Fruit fly (Drosophila melanogaster): ENCODE measurements around the gene CG33080.

The CG33080 gene

DNA sequence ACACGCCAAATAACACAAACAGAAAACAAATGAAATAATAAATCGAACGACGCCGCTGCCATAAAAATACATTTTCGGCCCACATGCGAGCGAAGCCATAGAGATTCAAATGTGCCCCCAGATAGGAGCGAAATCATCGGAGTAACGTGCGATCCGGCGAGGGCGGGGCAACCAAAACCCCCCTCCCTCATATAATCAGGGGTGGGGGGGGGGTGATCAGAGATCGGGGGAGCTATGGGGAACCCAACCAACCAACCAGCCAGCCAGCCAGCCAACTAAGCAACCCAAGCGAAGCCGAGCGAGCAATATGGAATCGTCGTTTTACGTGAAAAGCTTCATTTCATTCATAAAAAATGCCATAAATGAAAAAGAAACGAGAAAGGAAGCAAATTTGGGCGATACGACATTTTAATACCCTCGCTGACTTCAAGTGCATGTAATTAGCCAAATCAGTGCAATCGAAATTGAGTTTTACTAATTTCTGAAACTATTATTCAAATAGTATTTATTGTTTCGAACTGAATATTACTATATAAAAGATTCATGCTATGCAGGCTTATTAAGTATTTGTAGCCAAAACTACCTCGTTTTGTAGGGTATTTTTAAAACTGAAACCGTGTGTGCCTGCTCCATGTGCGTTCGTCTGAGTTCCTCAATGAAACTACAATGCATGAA is 17.6 kb downstream of the CG33080 start (continued):
- peak; percentile 36; the same call in 1 of the 2 replicates for TF ChIP-seq Ada2b (GFP tag; IDR thresholded peaks at IDR 0.05)
- peak; percentile 44 for TF ChIP-seq Hsf (GFP tag; optimal IDR thresholded peaks at IDR 0.05)
- TF ChIP-seq fd102C (GFP tag; optimal IDR thresholded peaks at IDR 0.05): no peak
- TF ChIP-seq Hand (GFP tag; optimal IDR thresholded peaks at IDR 0.05): no peak
- no peak for TF ChIP-seq Tbp (GFP tag; optimal IDR thresholded peaks at IDR 0.05)
- peak; percentile 46; the same call in 1 of the 2 replicates for TF ChIP-seq peb (GFP tag; IDR thresholded peaks at IDR 0.05)
- TF ChIP-seq CrebB (tag; optimal IDR thresholded peaks at IDR 0.05): peak; percentile 37
- TF ChIP-seq mld (GFP tag; IDR thresholded peaks at IDR 0.05; ENCODE audit: partially characterized antibody): no peak
- TF ChIP-seq CG11398 (GFP tag; optimal IDR thresholded peaks at IDR 0.05): no peak
- TF ChIP-seq z (GFP tag; IDR thresholded peaks at IDR 0.05): no peak
- peak; percentile 27 for TF ChIP-seq CG18476 (GFP tag; optimal IDR thresholded peaks at IDR 0.05)
- TF ChIP-seq Abd-B (GFP tag; optimal IDR thresholded peaks at IDR 0.05): peak; percentile 62
- TF ChIP-seq CG14667 (GFP tag; IDR thresholded peaks at IDR 0.05): no peak
- no peak for TF ChIP-seq Bgb (GFP tag; IDR thresholded peaks at IDR 0.05; ENCODE audit: partially characterized antibody)
- TF ChIP-seq Pdp1 (GFP tag; optimal IDR thresholded peaks at IDR 0.05): peak; percentile 47 to 57
- TF ChIP-seq HmgD (GFP tag; optimal IDR thresholded peaks at IDR 0.05): no peak
- TF ChIP-seq btn (GFP tag; optimal IDR thresholded peaks at IDR 0.05): no peak
- no peak for TF ChIP-seq usp (GFP tag; optimal IDR thresholded peaks at IDR 0.05)
- no peak for TF ChIP-seq CG9932 (GFP tag; IDR thresholded peaks at IDR 0.05)
- 0 out of 2 replicates have a peak, but pooled peaks have one; percentile 28 for TF ChIP-seq sob (GFP tag; IDR thresholded peaks at IDR 0.05)
- TF ChIP-seq ham (GFP tag; IDR thresholded peaks at IDR 0.05): no peak
- no peak for TF ChIP-seq zf30C (GFP tag; optimal IDR thresholded peaks at IDR 0.05)
- TF ChIP-seq disco-r (GFP tag; optimal IDR thresholded peaks at IDR 0.05): no peak
- TF ChIP-seq dmrt11E (tag; optimal IDR thresholded peaks at IDR 0.05): peak; percentile 43
- TF ChIP-seq gcm (GFP tag; optimal IDR thresholded peaks at IDR 0.05): peak; percentile 32
- peak; percentile 33 for TF ChIP-seq CG18619 (GFP tag; optimal IDR thresholded peaks at IDR 0.05)
- no peak for TF ChIP-seq MTF-1 (GFP tag; optimal IDR thresholded peaks at IDR 0.05; ENCODE audit: borderline replicate concordance)
- TF ChIP-seq CG6765 (GFP tag; optimal IDR thresholded peaks at IDR 0.05): no peak
- peak; percentile 49 for TF ChIP-seq gsb-n (tag; optimal IDR thresholded peaks at IDR 0.05)
- no peak for TF ChIP-seq CG11247 (GFP tag; IDR thresholded peaks at IDR 0.05)
- TF ChIP-seq CG17568 (GFP tag; optimal IDR thresholded peaks at IDR 0.05): no peak
- peak; percentile 15 for TF ChIP-seq slou (GFP tag; optimal IDR thresholded peaks at IDR 0.05)
- no peak for TF ChIP-seq Adf1 (GFP tag; IDR thresholded peaks at IDR 0.05)
- TF ChIP-seq nau (GFP tag; optimal IDR thresholded peaks at IDR 0.05): no peak
- peak; percentile 50 for TF ChIP-seq CG10147 (GFP tag; optimal IDR thresholded peaks at IDR 0.05)
- peak; percentile 39 for TF ChIP-seq CG2202 (tag; optimal IDR thresholded peaks at IDR 0.05)
- no peak for TF ChIP-seq h (optimal IDR thresholded peaks at IDR 0.05)
- TF ChIP-seq CG1602 (GFP tag; optimal IDR thresholded peaks at IDR 0.05): peak; percentile 52
- TF ChIP-seq bab2 (GFP tag; optimal IDR thresholded peaks at IDR 0.05): peak; percentile 7
- TF ChIP-seq CG9437 (GFP tag; optimal IDR thresholded peaks at IDR 0.05): peak; percentile 61
- no peak for TF ChIP-seq CG17186 (GFP tag; optimal IDR thresholded peaks at IDR 0.05)
- TF ChIP-seq CG16779 (GFP tag; IDR thresholded peaks at IDR 0.05): no peak
- no peak for TF ChIP-seq CG8478 (optimal IDR thresholded peaks at IDR 0.05)
- TF ChIP-seq CG5953 (GFP tag; IDR thresholded peaks at IDR 0.05): 0 out of 2 replicates have a peak, but pooled peaks have one; percentile 33
- peak; percentile 81 for TF ChIP-seq CG31441 (GFP tag; IDR thresholded peaks at IDR 0.05)
- TF ChIP-seq Hr78 (GFP tag; optimal IDR thresholded peaks at IDR 0.05): peak in 1 of 2 experiments; percentile 21
- peak; percentile 10 for TF ChIP-seq gcm2 (GFP tag; optimal IDR thresholded peaks at IDR 0.05)
- TF ChIP-seq B-H2 (GFP tag; optimal IDR thresholded peaks at IDR 0.05): no peak
- no peak for TF ChIP-seq tup (GFP tag; optimal IDR thresholded peaks at IDR 0.05)
- TF ChIP-seq Atf3 (GFP tag; optimal IDR thresholded peaks at IDR 0.05): no peak

All from whole organism, embryonic.